Fruit fly (Drosophila melanogaster): ENCODE data around the gene CG6686.

The CG6686 gene

dm6 chr2L:12010877-12011666 is 23.2 kb upstream of the CG6686 start (continued):
- TF ChIP-seq lbe (GFP tag; optimal IDR thresholded peaks at IDR 0.05) (peak; percentile 63), scrt (GFP tag; optimal IDR thresholded peaks at IDR 0.05) (no peak), Adf1 (GFP tag; IDR thresholded peaks at IDR 0.05) (no peak), Dll (GFP tag; IDR thresholded peaks at IDR 0.05; ENCODE audit: partially characterized antibody) (no peak), Lim3 (GFP tag; IDR thresholded peaks at IDR 0.05) (no peak), CG2875 (GFP tag; optimal IDR thresholded peaks at IDR 0.05) (peak; percentile 67), nerfin-1 (tag; optimal IDR thresholded peaks at IDR 0.05) (peak; percentile 42), Hr39 (optimal IDR thresholded peaks at IDR 0.05) (no peak), CG4854 (GFP tag; optimal IDR thresholded peaks at IDR 0.05) (peak; percentile 51), CG17359 (tag; optimal IDR thresholded peaks at IDR 0.05) (peak; percentile 84), mirr (GFP tag; optimal IDR thresholded peaks at IDR 0.05) (peak; percentile 91), Side (GFP tag; optimal IDR thresholded peaks at IDR 0.05) (peak; percentile 29), YL-1 (GFP tag; optimal IDR thresholded peaks at IDR 0.05) (peak; percentile 77), Six4 (GFP tag; optimal IDR thresholded peaks at IDR 0.05) (peak; percentile 79), nmo (GFP tag; optimal IDR thresholded peaks at IDR 0.05) (peak; percentile 93), CG10654 (GFP tag; optimal IDR thresholded peaks at IDR 0.05) (peak; percentile 90), CG1647 (GFP tag; optimal IDR thresholded peaks at IDR 0.05) (peak; percentile 80), sug (tag; optimal IDR thresholded peaks at IDR 0.05) (peak; percentile 45), CG14860 (GFP tag; IDR thresholded peaks at IDR 0.05; ENCODE audit: partially characterized antibody) (no peak), CG12299 (tag; optimal IDR thresholded peaks at IDR 0.05) (peak; percentile 91), corto (GFP tag; optimal IDR thresholded peaks at IDR 0.05) (no peak), CG9817 (tag; optimal IDR thresholded peaks at IDR 0.05) (peak; percentile 94), CG12236 (GFP tag; optimal IDR thresholded peaks at IDR 0.05) (peak; percentile 58), Oaz (GFP tag; IDR thresholded peaks at IDR 0.05) (no peak), CG1792 (GFP tag; optimal IDR thresholded peaks at IDR 0.05) (peak; percentile 30), Dad (GFP tag; optimal IDR thresholded peaks at IDR 0.05) (peak; percentile 68), Lpt (GFP tag; optimal IDR thresholded peaks at IDR 0.05) (no peak), NK7.1 (GFP tag; optimal IDR thresholded peaks at IDR 0.05) (peak; percentile 31), disco-r (GFP tag; optimal IDR thresholded peaks at IDR 0.05) (peak; percentile 62), CG17328 (GFP tag; IDR thresholded peaks at IDR 0.05) (no peak), CG15073 (GFP tag; optimal IDR thresholded peaks at IDR 0.05) (peak; percentile 36), H2.0 (GFP tag; IDR thresholded peaks at IDR 0.05) (no peak), CG10462 (GFP tag; optimal IDR thresholded peaks at IDR 0.05) (peak; percentile 38)

dm6 chr2L:12010100-12010876 is 22.4 kb upstream of the CG6686 start:
- peak; percentile 7 for TF ChIP-seq stwl (tag; optimal IDR thresholded peaks at IDR 0.05)
- TF ChIP-seq CG17385 (GFP tag; optimal IDR thresholded peaks at IDR 0.05), result peak; percentile 96
- no peak for TF ChIP-seq Tbp (GFP tag; optimal IDR thresholded peaks at IDR 0.05)
- no peak for TF ChIP-seq CG2889 (GFP tag; IDR thresholded peaks at IDR 0.05)
- TF ChIP-seq Kr (GFP tag; optimal IDR thresholded peaks at IDR 0.05), result peak; percentile 13
- TF ChIP-seq CG9727 (GFP tag; optimal IDR thresholded peaks at IDR 0.05), result peak; percentile 69
- TF ChIP-seq CG16815 (GFP tag; optimal IDR thresholded peaks at IDR 0.05), result no peak
- peak; percentile 98 for TF ChIP-seq Lhr (GFP tag; optimal IDR thresholded peaks at IDR 0.05)
- TF ChIP-seq fd64A (GFP tag; optimal IDR thresholded peaks at IDR 0.05), result peak; percentile 55
- TF ChIP-seq nom (GFP tag; optimal IDR thresholded peaks at IDR 0.05), result peak; percentile 65
- TF ChIP-seq CG13894 (tag; optimal IDR thresholded peaks at IDR 0.05), result peak; percentile 89
- TF ChIP-seq lbe (GFP tag; optimal IDR thresholded peaks at IDR 0.05), result peak; percentile 47
- TF ChIP-seq tll (GFP tag; optimal IDR thresholded peaks at IDR 0.05), result peak in 1 of 2 experiments; percentile 37
- peak; percentile 96 for TF ChIP-seq CG5180 (GFP tag; optimal IDR thresholded peaks at IDR 0.05)
- peak; percentile 91 for TF ChIP-seq D (optimal IDR thresholded peaks at IDR 0.05)
- peak; percentile 8 for TF ChIP-seq D (GFP tag; optimal IDR thresholded peaks at IDR 0.05)
- peak in 1 of 2 experiments; percentile 44 for TF ChIP-seq Hr51 (GFP tag; optimal IDR thresholded peaks at IDR 0.05)

All from whole organism, embryonic.